Fruit fly (Drosophila melanogaster): ENCODE data around the gene Ggt-1.

dm6 chrX:18544732-18545131 lies 32.4 kb upstream of the Ggt-1 start:
- TF ChIP-seq Pif1A (GFP tag; optimal IDR thresholded peaks at IDR 0.05) (peak; percentile 64), Snoo (tag; optimal IDR thresholded peaks at IDR 0.05) (no peak), CG14655 (GFP tag; optimal IDR thresholded peaks at IDR 0.05) (peak; percentile 39), CG8159 (tag; optimal IDR thresholded peaks at IDR 0.05) (peak; percentile 70)

Measured in whole organism, pupa.